Worm (Caenorhabditis elegans) whole organism, L1 larva: ENCODE measurements around the gene Y43F8B.25.

ENCODE experiments used
- F16B12.6 ChIP-seq: fragments of 150-350 bp; optimal IDR thresholded peaks from 2 replicates; lab custom pipeline; 2014; ENCODE audit warnings: missing biosample characterization, missing genetic modification characterization
- alr-1 ChIP-seq: fragments of 200-800 bp; sonication (Bioruptor generic); optimal IDR thresholded peaks from 2 replicates; lab custom pipeline; 2018; ENCODE audit warnings: borderline replicate concordance, mild to moderate bottlenecking, missing genetic modification characterization, missing compliant biosample characterization
- ama-1 ChIP-seq: fragments of 150-350 bp; optimal IDR thresholded peaks from 2 replicates; lab custom pipeline; 2014
- ceh-63 ChIP-seq: fragments of 200-800 bp; sonication (Bioruptor generic); optimal IDR thresholded peaks from 2 replicates; lab custom pipeline; 2018; ENCODE audit warnings: mild to moderate bottlenecking, missing genetic modification characterization, missing compliant biosample characterization
- ceh-8 ChIP-seq: fragments of 200-800 bp; sonication (Bioruptor generic); optimal IDR thresholded peaks from 2 replicates; lab custom pipeline; 2018; ENCODE audit warnings: mild to moderate bottlenecking, missing genetic modification characterization, moderate library complexity, missing compliant biosample characterization
- ceh-90 ChIP-seq: sonication (generic microtip); optimal IDR thresholded peaks from 2 replicates; lab custom pipeline; 2016; ENCODE audit warnings: missing genetic modification characterization, missing compliant biosample characterization
- egl-27 ChIP-seq, 2 experiments: fragments of 150-350 bp in 1 of 2; sonication (generic microtip); optimal IDR thresholded peaks; 3 replicates each; lab custom pipeline; 2017 to 2018; ENCODE audit warnings: missing biosample characterization in 2 of 2, missing genetic modification characterization in 2 of 2, missing genetic modification reagents in 2 of 2
- elt-2 ChIP-seq: sonication (generic microtip); optimal IDR thresholded peaks from 2 replicates; lab custom pipeline; 2016; ENCODE audit warnings: missing genetic modification characterization, mild to moderate bottlenecking, inconsistent platforms, missing compliant biosample characterization, missing genetic modification reagents
- elt-3 ChIP-seq, 6 experiments: fragments of 150-350 bp in 1 of 6; sonication (generic microtip); optimal IDR thresholded peaks; 2 replicates each; lab custom pipeline; 2017 to 2018; ENCODE audit warnings: missing biosample characterization in 6 of 6, missing genetic modification characterization in 6 of 6, inconsistent platforms in 1 of 6
- lin-15B ChIP-seq: fragments of 150-350 bp; sonication (generic microtip); optimal IDR thresholded peaks from 3 replicates; lab custom pipeline; 2014; ENCODE audit warnings: missing biosample characterization, missing genetic modification characterization
- pqm-1 ChIP-seq: sonication (generic microtip); optimal IDR thresholded peaks from 3 replicates; lab custom pipeline; 2017; ENCODE audit warnings: missing biosample characterization, missing genetic modification characterization
- tbx-2 ChIP-seq: sonication (generic microtip); optimal IDR thresholded peaks from 2 replicates; lab custom pipeline; 2016; ENCODE audit warnings: missing genetic modification characterization, missing compliant biosample characterization
- ztf-11 ChIP-seq, 2 experiments: sonication (generic microtip); optimal IDR thresholded peaks; 2 replicates each; lab custom pipeline; 2016 to 2017; ENCODE audit warnings: missing genetic modification characterization in 2 of 2, missing biosample characterization in 1 of 2, missing compliant biosample characterization in 1 of 2

DNA sequence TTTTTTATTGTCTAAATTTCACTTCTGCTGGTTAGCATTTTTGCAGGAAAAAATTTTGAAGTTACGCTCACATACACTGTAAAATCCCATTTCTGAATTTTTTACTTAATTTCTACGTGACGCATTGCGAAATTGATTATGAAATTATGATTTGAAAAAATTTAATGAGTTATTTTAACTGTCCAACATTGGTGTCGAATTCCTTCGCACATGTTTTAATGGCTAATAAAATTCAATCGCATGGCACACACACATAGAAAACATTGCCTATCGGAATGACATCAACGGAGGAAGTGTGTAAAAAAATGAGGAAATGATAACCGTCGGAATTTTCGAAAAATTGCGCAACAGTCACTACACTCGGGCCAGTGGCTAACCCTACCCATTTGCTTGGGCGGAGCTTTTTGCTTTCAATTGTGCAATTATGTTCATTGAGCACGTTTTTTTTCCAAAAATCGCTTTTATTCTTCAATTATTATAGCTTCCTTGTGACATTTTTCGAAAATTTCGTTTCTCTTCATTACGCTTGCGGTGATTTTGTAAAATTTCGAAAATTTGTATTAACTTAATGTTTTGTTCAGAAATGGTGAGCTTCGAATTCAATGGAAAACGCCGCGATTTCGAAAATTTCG is 28.8 kb upstream of the Y43F8B.25 start, which contains the start of gene C25F9.16:
- TF ChIP-seq ceh-8 (GFP tag; lab: Kevin White, UChicago) (no peak), F16B12.6 (no peak), elt-3 (tag; optimal IDR thresholded peaks at IDR 0.05; lab: Kevin White, UChicago) (no peak), ztf-11 (tag; optimal IDR thresholded peaks at IDR 0.05; lab: Kevin White, UChicago) (no peak), pqm-1 (no peak), lin-15B (no peak), egl-27 (tag; optimal IDR thresholded peaks at IDR 0.05; lab: Kevin White, UChicago) (no peak), ceh-90 (tag; lab: Kevin White, UChicago) (no peak), ceh-63 (GFP tag; lab: Kevin White, UChicago) (no peak), tbx-2 (no peak), ama-1 (lab: Kevin White, UChicago) (no peak), elt-2 (tag; lab: Kevin White, UChicago) (no peak), alr-1 (tag; lab: Kevin White, UChicago) (no peak)
